Worm (Caenorhabditis elegans) whole organism, mixed stage, embryonic: ENCODE data around the gene srg-61.

ENCODE experiments used
- M03D4.4 ChIP-seq: sonication (generic microtip); optimal IDR thresholded peaks from 2 replicates; lab custom pipeline; 2017; ENCODE audit warnings: mild to moderate bottlenecking, missing genetic modification characterization, missing compliant biosample characterization
- bed-3 ChIP-seq: fragments of 200-800 bp; sonication (Bioruptor generic); optimal IDR thresholded peaks from 3 replicates; lab custom pipeline; 2018; ENCODE audit warnings: mild to moderate bottlenecking, missing genetic modification characterization, moderate library complexity, missing compliant biosample characterization
- blmp-1 ChIP-seq: fragments of 150-350 bp; optimal IDR thresholded peaks from 2 replicates; lab custom pipeline; 2014; ENCODE audit warnings: missing biosample characterization, missing genetic modification characterization
- ceh-39 ChIP-seq: fragments of 150-350 bp; optimal IDR thresholded peaks from 2 replicates; lab custom pipeline; 2014; ENCODE audit warnings: missing biosample characterization, missing genetic modification characterization
- ceh-43 ChIP-seq: fragments of 200-800 bp; sonication (Bioruptor generic); optimal IDR thresholded peaks from 2 replicates; lab custom pipeline; 2018; ENCODE audit warnings: mild to moderate bottlenecking, missing genetic modification characterization, moderate library complexity, missing compliant biosample characterization
- ceh-83 ChIP-seq: fragments of 200-800 bp; sonication (Bioruptor generic); optimal IDR thresholded peaks from 2 replicates; lab custom pipeline; 2018; ENCODE audit warnings: mild to moderate bottlenecking, missing genetic modification characterization, missing compliant biosample characterization
- ces-1 ChIP-seq: fragments of 150-350 bp; optimal IDR thresholded peaks from 2 replicates; lab custom pipeline; 2014; ENCODE audit warnings: missing biosample characterization, missing genetic modification reagents, missing genetic modification characterization
- cnd-1 ChIP-seq: fragments of 200-800 bp; sonication (Bioruptor generic); optimal IDR thresholded peaks from 2 replicates; lab custom pipeline; 2018; ENCODE audit warnings: mild to moderate bottlenecking, missing genetic modification characterization, missing compliant biosample characterization
- drap-1 ChIP-seq: fragments of 200-800 bp; sonication (Bioruptor generic); optimal IDR thresholded peaks from 3 replicates; lab custom pipeline; 2018; ENCODE audit warnings: mild to moderate bottlenecking, missing genetic modification characterization, missing compliant biosample characterization
- elt-1 ChIP-seq: sonication (generic microtip); optimal IDR thresholded peaks from 2 replicates; lab custom pipeline; 2017; ENCODE audit warnings: missing genetic modification characterization, mild to moderate bottlenecking, missing compliant biosample characterization, antibody characterized with exemption, moderate library complexity, borderline replicate concordance; ENCODE audit not compliant: insufficient read depth
- elt-3 ChIP-seq: fragments of 150-350 bp; optimal IDR thresholded peaks from 2 replicates; lab custom pipeline; 2014; ENCODE audit warnings: missing biosample characterization, missing genetic modification characterization
- flh-1 ChIP-seq: fragments of 200-800 bp; sonication (Bioruptor generic); optimal IDR thresholded peaks from 2 replicates; lab custom pipeline; 2018; ENCODE audit warnings: mild to moderate bottlenecking, missing genetic modification characterization, moderate library complexity, missing compliant biosample characterization
- ham-2 ChIP-seq: fragments of 200-800 bp; sonication (Bioruptor generic); optimal IDR thresholded peaks from 2 replicates; lab custom pipeline; 2018; ENCODE audit warnings: mild to moderate bottlenecking, missing genetic modification characterization, missing compliant biosample characterization
- hlh-1 ChIP-seq: fragments of 150-350 bp; optimal IDR thresholded peaks from 2 replicates; lab custom pipeline; 2014; ENCODE audit warnings: missing biosample characterization, missing genetic modification reagents, missing genetic modification characterization
- lin-13 ChIP-seq: fragments of 150-350 bp; optimal IDR thresholded peaks from 2 replicates; lab custom pipeline; 2014; ENCODE audit warnings: missing biosample characterization, missing genetic modification characterization
- lin-32 ChIP-seq: fragments of 200-800 bp; sonication (Bioruptor generic); optimal IDR thresholded peaks from 2 replicates; lab custom pipeline; 2018; ENCODE audit warnings: mild to moderate bottlenecking, missing genetic modification characterization, missing compliant biosample characterization
- lsy-2 ChIP-seq: fragments of 150-350 bp; optimal IDR thresholded peaks from 2 replicates; lab custom pipeline; 2014; ENCODE audit warnings: missing biosample characterization, missing genetic modification characterization
- mab-5 ChIP-seq: fragments of 150-350 bp; optimal IDR thresholded peaks from 2 replicates; lab custom pipeline; 2014; ENCODE audit warnings: missing biosample characterization, missing genetic modification characterization
- mep-1 ChIP-seq: fragments of 150-350 bp; optimal IDR thresholded peaks from 2 replicates; lab custom pipeline; 2017; ENCODE audit warnings: missing biosample characterization, missing genetic modification reagents, missing genetic modification characterization, inconsistent platforms
- mls-2 ChIP-seq: sonication (generic microtip); optimal IDR thresholded peaks from 2 replicates; lab custom pipeline; 2016; ENCODE audit warnings: mild to moderate bottlenecking, missing genetic modification characterization, moderate library complexity, missing compliant biosample characterization
- nhr-12 ChIP-seq: fragments of 150-350 bp; optimal IDR thresholded peaks from 2 replicates; lab custom pipeline; 2014; ENCODE audit warnings: missing biosample characterization, missing genetic modification characterization
- nhr-237 ChIP-seq: fragments of 150-350 bp; optimal IDR thresholded peaks from 2 replicates; lab custom pipeline; 2014; ENCODE audit warnings: missing biosample characterization, missing genetic modification characterization
- nhr-76 ChIP-seq: sonication (generic microtip); optimal IDR thresholded peaks from 2 replicates; lab custom pipeline; 2017; ENCODE audit warnings: missing biosample characterization, missing genetic modification characterization
- pha-4 ChIP-seq: fragments of 150-350 bp; optimal IDR thresholded peaks from 2 replicates; lab custom pipeline; 2018; ENCODE audit warnings: missing biosample characterization, missing genetic modification reagents, missing genetic modification characterization
- sptf-1 ChIP-seq: sonication (generic microtip); optimal IDR thresholded peaks from 2 replicates; lab custom pipeline; 2017; ENCODE audit warnings: mild to moderate bottlenecking, missing genetic modification characterization, moderate library complexity, missing compliant biosample characterization
- tbx-8 ChIP-seq: fragments of 200-800 bp; sonication (Bioruptor generic); optimal IDR thresholded peaks from 2 replicates; lab custom pipeline; 2018; ENCODE audit warnings: mild to moderate bottlenecking, missing genetic modification characterization, moderate library complexity, missing compliant biosample characterization
- unc-120 ChIP-seq: sonication (generic microtip); optimal IDR thresholded peaks from 2 replicates; lab custom pipeline; 2017; ENCODE audit warnings: missing genetic modification characterization, missing compliant biosample characterization; ENCODE audit not compliant: poor library complexity, severe bottlenecking
- unc-39 ChIP-seq: fragments of 150-350 bp; optimal IDR thresholded peaks from 2 replicates; lab custom pipeline; 2014; ENCODE audit warnings: missing biosample characterization, missing genetic modification characterization
- unc-62 ChIP-seq: fragments of 150-350 bp; optimal IDR thresholded peaks from 2 replicates; lab custom pipeline; 2014; ENCODE audit warnings: missing biosample characterization, missing genetic modification reagents, missing genetic modification characterization
- ztf-11 ChIP-seq: fragments of 150-350 bp; optimal IDR thresholded peaks from 2 replicates; lab custom pipeline; 2014; ENCODE audit warnings: missing biosample characterization, missing genetic modification characterization

The srg-61 gene

DNA sequence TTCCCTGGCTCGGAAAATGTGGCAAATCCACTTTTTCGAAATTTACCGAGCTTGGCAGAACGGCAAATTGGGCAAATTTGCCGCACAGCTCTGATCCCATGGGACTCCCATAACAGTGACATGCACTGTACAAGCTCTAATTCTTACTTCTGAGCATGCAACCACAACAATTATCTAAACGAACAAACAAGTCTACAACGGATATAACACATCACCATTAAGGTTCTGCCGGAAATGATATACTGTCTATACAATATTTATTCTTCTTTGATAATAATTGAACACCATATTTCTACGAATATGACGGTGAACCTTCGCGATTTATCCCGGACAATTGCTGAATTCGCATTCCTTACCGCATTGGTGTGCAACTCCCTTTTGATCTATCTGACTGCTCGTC lies 11.9 kb downstream of the srg-61 start, which contains the start of gene str-33:
Gene str-33 (plus strand): TSS at position 301 of the 400 bp plus-strand sequence.
- no peak for TF ChIP-seq M03D4.4

ce11 chrV:2727101-2727500 lies 13.0 kb downstream of the srg-61 start, which contains the start of gene str-13:
TSS of gene str-13 (minus strand) at chrV:2727201.
- no peak for TF ChIP-seq sptf-1 (tag; lab: Kevin White, UChicago)
- TF ChIP-seq unc-39 (tag; lab: Kevin White, UChicago), result no peak
- no peak for TF ChIP-seq ztf-11 (tag; lab: Kevin White, UChicago)
- no peak for TF ChIP-seq nhr-12
- no peak for TF ChIP-seq ceh-43
- TF ChIP-seq unc-120, result no peak
- TF ChIP-seq ces-1 (GFP tag; lab: Kevin White, UChicago), result no peak
- TF ChIP-seq elt-3 (tag; lab: Kevin White, UChicago), result no peak
- TF ChIP-seq pha-4, result no peak
- no peak for TF ChIP-seq tbx-8 (GFP tag; lab: Kevin White, UChicago)
- no peak for TF ChIP-seq lin-32 (GFP tag; lab: Kevin White, UChicago)
- no peak for TF ChIP-seq cnd-1 (tag; lab: Kevin White, UChicago)
- no peak for TF ChIP-seq mep-1 (tag; lab: Kevin White, UChicago)

DNA sequence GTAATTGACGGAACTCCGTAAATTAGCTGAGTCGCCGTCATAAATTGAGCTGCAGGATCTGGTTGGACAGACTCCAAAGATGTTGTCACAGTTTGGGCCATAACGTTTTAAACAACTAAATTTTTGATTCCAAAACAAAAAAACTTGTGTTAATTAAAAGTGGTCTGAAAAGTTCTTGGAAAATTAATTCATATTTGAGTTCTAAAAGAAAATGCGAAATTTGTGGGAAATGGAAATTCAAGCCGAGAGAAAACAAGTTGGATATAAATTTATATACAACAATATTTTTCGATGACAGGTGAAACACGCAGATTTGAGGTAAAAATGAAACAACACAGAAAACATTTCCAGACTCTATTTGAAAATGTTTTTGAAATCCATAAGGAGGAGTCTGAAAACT lies 14.9 kb downstream of the srg-61 start, which contains the start of gene srg-59:
Gene srg-59 (minus strand): TSS at position 101 of the 400 bp plus-strand sequence.
- TF ChIP-seq nhr-76 (no peak), elt-1 (tag; lab: Kevin White, UChicago) (no peak), M03D4.4 (no peak), ham-2 (GFP tag; lab: Kevin White, UChicago) (no peak), bed-3 (GFP tag; lab: Kevin White, UChicago) (no peak), mab-5 (no peak), blmp-1 (no peak), drap-1 (GFP tag; lab: Kevin White, UChicago) (no peak), ceh-39 (tag; lab: Kevin White, UChicago) (no peak), flh-1 (GFP tag; lab: Kevin White, UChicago) (no peak), cnd-1 (tag; lab: Kevin White, UChicago) (no peak), nhr-237 (tag; lab: Kevin White, UChicago) (no peak), hlh-1 (tag; lab: Kevin White, UChicago) (no peak)

DNA sequence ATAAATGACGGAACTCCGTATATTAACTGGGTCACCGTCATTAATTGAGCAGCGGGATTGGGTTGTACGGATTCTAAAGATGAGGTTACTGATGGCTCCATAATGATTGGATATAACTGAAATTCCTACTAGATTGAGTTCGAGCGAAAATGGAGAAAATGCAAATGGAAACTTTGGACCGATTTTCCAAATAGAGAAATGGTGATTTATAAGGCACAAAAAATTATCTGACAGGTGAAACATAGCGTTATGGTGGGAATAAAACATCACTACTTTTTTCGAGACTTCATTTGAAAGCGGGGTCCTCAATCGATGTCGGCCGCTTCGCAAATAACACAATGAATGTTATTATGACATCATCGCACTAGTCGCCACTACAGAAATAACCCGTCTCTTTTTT lies 17.6 kb downstream of the srg-61 start, which contains the start of gene srg-60:
Gene srg-60 (minus strand): TSS at position 101 of the 400 bp plus-strand sequence.
- TF ChIP-seq flh-1 (GFP tag; lab: Kevin White, UChicago) (no peak), ceh-83 (GFP tag; lab: Kevin White, UChicago) (no peak), elt-3 (tag; lab: Kevin White, UChicago) (no peak), tbx-8 (GFP tag; lab: Kevin White, UChicago) (no peak), unc-62 (no peak), ceh-39 (tag; lab: Kevin White, UChicago) (no peak), hlh-1 (tag; lab: Kevin White, UChicago) (no peak), lin-13 (no peak), elt-1 (tag; lab: Kevin White, UChicago) (no peak), lsy-2 (tag; lab: Kevin White, UChicago) (no peak), cnd-1 (tag; lab: Kevin White, UChicago) (no peak), lin-32 (GFP tag; lab: Kevin White, UChicago) (no peak), nhr-237 (tag; lab: Kevin White, UChicago) (no peak), mls-2 (no peak)

- TF ChIP-seq ham-2 (GFP tag; lab: Kevin White, UChicago) (no peak), flh-1 (GFP tag; lab: Kevin White, UChicago) (no peak), elt-3 (tag; lab: Kevin White, UChicago) (no peak), mls-2 (no peak), ztf-11 (tag; lab: Kevin White, UChicago) (no peak)
These were observed 19.4 kb downstream of the srg-61 start, which contains the start of gene srt-27 for ce11 chrV:2720763-2721162. TSS of gene srt-27 (minus strand) at chrV:2720863.
